Fruit fly (Drosophila melanogaster) whole organism, pupa: ENCODE data around the gene CG7953.

Source experiments
- CG10348 ChIP-seq: fragments of 200-800 bp; sonication (Bioruptor generic); IDR thresholded peaks from 2 replicates; pipeline ENCODE4 v1.3.6; 2022; ENCODE audit warnings: missing biosample characterization, missing genetic modification characterization
- CG12605 ChIP-seq: fragments of 200-800 bp; sonication (Bioruptor generic); IDR thresholded peaks from 2 replicates; pipeline ENCODE4 v1.3.6; 2022; ENCODE audit warnings: missing biosample characterization, missing genetic modification characterization
- CG13204 ChIP-seq: fragments of 200-800 bp; sonication (Bioruptor generic); optimal IDR thresholded peaks from 2 replicates; lab custom pipeline; 2018; ENCODE audit warnings: missing biosample characterization, mild to moderate bottlenecking, missing genetic modification characterization, moderate library complexity
- CG15710 ChIP-seq: fragments of 200-800 bp; sonication (Bioruptor generic); optimal IDR thresholded peaks from 2 replicates; lab custom pipeline; 2018; ENCODE audit warnings: missing biosample characterization, mild to moderate bottlenecking, missing genetic modification characterization, moderate library complexity
- CG17806 ChIP-seq: fragments of 200-800 bp; sonication (Bioruptor generic); optimal IDR thresholded peaks from 2 replicates; lab custom pipeline; 2018; ENCODE audit warnings: missing biosample characterization, mild to moderate bottlenecking, missing genetic modification characterization, moderate library complexity
- CG34367 ChIP-seq: fragments of 200-800 bp; sonication (Bioruptor generic); optimal IDR thresholded peaks from 2 replicates; lab custom pipeline; 2018; ENCODE audit warnings: missing biosample characterization, mild to moderate bottlenecking, missing genetic modification characterization
- CG8159 ChIP-seq: fragments of 200-800 bp; sonication (Bioruptor generic); optimal IDR thresholded peaks from 3 replicates; lab custom pipeline; 2018; ENCODE audit warnings: missing biosample characterization, mild to moderate bottlenecking, missing genetic modification characterization, moderate library complexity
- CG8301 ChIP-seq: fragments of 200-800 bp; sonication (Bioruptor generic); optimal IDR thresholded peaks from 2 replicates; lab custom pipeline; 2018; ENCODE audit warnings: missing biosample characterization, mild to moderate bottlenecking, missing genetic modification characterization
- D1 ChIP-seq: fragments of 200-800 bp; sonication (Bioruptor generic); optimal IDR thresholded peaks from 2 replicates; lab custom pipeline; 2018; ENCODE audit warnings: missing biosample characterization, mild to moderate bottlenecking, missing genetic modification characterization, moderate library complexity
- EcR ChIP-seq: fragments of 200-800 bp; sonication (Bioruptor generic); optimal IDR thresholded peaks from 3 replicates; lab custom pipeline; 2019; ENCODE audit warnings: missing biosample characterization, missing genetic modification characterization, mild to moderate bottlenecking, moderate library complexity, missing genetic modification reagents
- Pif1A ChIP-seq: fragments of 200-800 bp; sonication (Bioruptor generic); optimal IDR thresholded peaks from 3 replicates; lab custom pipeline; 2016; ENCODE audit warnings: missing biosample characterization, missing genetic modification characterization
- Pif1B ChIP-seq: fragments of 200-800 bp; sonication (Bioruptor generic); optimal IDR thresholded peaks from 3 replicates; lab custom pipeline; 2016; ENCODE audit warnings: missing biosample characterization, missing genetic modification characterization
- fd96Ca ChIP-seq: fragments of 200-800 bp; sonication (Bioruptor generic); IDR thresholded peaks from 3 replicates; pipeline ENCODE4 v1.3.6; 2022; ENCODE audit warnings: missing biosample characterization, missing genetic modification characterization
- gl ChIP-seq: fragments of 200-800 bp; sonication (Bioruptor generic); optimal IDR thresholded peaks from 2 replicates; lab custom pipeline; 2018; ENCODE audit warnings: missing biosample characterization, mild to moderate bottlenecking, missing genetic modification characterization

DNA sequence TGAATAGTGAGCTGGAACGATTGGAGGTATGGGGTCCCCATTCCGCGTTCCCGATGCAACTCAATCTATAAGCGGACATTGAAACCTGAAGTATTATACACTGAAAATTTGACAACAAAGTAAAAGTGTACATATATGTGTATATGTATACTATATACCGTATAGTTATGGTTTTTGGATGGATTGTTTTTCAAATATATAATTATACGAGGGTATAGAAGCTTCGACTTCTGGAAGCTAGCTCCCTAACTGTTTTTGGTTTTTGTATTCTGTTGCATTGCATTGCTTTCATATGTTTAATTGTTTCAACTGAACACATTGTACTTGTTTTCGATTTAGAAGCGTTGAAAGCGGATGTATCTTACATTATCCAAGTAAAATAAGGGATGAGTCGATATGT lies 34.6 kb upstream of the CG7953 start, which contains the start of gene CG16888:
- TF ChIP-seq fd96Ca (GFP tag; lab: Robert Waterston, UW) (no peak), CG13204 (GFP tag; lab: Kevin White, UChicago) (no peak), CG15710 (tag; lab: Kevin White, UChicago) (no peak), D1 (no peak), CG34367 (no peak), Pif1B (GFP tag; lab: Kevin White, UChicago) (no peak), EcR (GFP tag; lab: Kevin White, UChicago) (no peak), CG8159 (no peak), CG12605 (GFP tag; lab: Robert Waterston, UW) (no peak), CG10348 (GFP tag; lab: Robert Waterston, UW) (no peak), CG17806 (tag; lab: Kevin White, UChicago) (no peak), CG8301 (no peak), gl (no peak), Pif1A (GFP tag; lab: Kevin White, UChicago) (no peak)
